Worm (Caenorhabditis elegans): Measurements from ENCODE around the gene hmg-4.

hmg-4 gene

ce11 chrIII:7369394-7370024, 11.9 kb downstream of the hmg-4 start (continued):
- TF ChIP-seq nhr-102 (tag; optimal IDR thresholded peaks at IDR 0.05) (peak; percentile 68), zfp-3 (GFP tag; conservative IDR thresholded peaks at IDR 0.05) (peak; percentile 70; the same call in 1 of the 2 replicates), lin-13 (GFP tag; optimal IDR thresholded peaks at IDR 0.05) (no peak), D1046.2 (GFP tag; IDR thresholded peaks at IDR 0.05) (peak; percentile 85), duxl-1 (tag; optimal IDR thresholded peaks at IDR 0.05; ENCODE audit: poor library complexity) (peak; percentile 47), nhr-111 (GFP tag; optimal IDR thresholded peaks at IDR 0.05) (no peak), madf-5 (GFP tag; IDR thresholded peaks at IDR 0.05) (no peak), dve-1 (tag; optimal IDR thresholded peaks at IDR 0.05; ENCODE audit: insufficient read depth) (peak; percentile 1), lim-7 (GFP tag; IDR thresholded peaks at IDR 0.05) (no peak), php-3 (GFP tag; IDR thresholded peaks at IDR 0.05) (no peak), T26A8.4 (GFP tag; IDR thresholded peaks at IDR 0.05) (peak; percentile 81; the same call in 1 of the 2 replicates), aha-1 (tag) (peak; percentile 53), mes-2 (tag; optimal IDR thresholded peaks at IDR 0.05; ENCODE audit: poor library complexity, severe bottlenecking) (no peak), nhr-48 (tag; optimal IDR thresholded peaks at IDR 0.05) (peak; percentile 38), lin-29 (GFP tag; IDR thresholded peaks at IDR 0.05) (no peak), hlh-30 (tag; optimal IDR thresholded peaks at IDR 0.05; ENCODE audit: insufficient read depth) (no peak), sdz-12 (GFP tag; optimal IDR thresholded peaks at IDR 0.05) (peak; percentile 83), Y75B8A.6 (GFP tag; IDR thresholded peaks at IDR 0.05) (0 out of 2 replicates have a peak, but pooled peaks have one; percentile 51), T20F7.1 (GFP tag; optimal IDR thresholded peaks at IDR 0.05) (no peak), ceh-28 (tag; optimal IDR thresholded peaks at IDR 0.05) (no peak)

DNA sequence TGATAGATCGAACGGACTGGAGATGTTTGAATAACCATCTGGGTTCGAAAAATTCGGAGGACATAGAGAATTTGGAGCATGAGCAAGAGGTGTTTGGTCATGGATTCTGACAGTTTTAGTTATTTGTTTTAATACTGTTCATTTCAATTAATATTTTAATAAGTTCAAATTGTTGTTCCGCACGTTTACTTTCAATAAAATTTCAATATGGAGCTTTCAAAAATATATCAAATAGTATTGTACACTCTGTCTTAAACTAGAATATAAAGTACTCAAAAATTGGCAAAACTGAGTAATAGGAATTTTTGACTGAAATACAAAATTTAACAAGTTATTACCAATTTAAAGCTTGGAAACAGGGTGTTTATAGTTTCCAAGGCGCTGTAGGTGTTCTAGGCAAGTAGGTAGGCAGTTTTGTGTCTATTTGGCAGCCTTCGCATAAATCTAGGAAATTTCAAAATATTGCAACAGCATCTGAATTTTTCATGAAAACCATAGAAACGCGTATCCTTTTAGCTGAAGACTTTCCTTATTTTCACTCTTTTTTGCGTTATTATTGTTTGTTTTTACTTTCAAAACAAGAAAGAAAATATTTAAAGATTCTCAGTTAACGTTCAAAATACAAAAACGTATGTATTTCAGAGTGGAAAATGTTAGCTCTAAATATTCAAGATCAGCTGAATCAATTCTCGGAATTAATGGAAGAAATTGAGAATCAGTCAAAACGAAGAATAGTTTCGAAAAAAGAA, 14.2 kb downstream of the hmg-4 start, which contains the start of the genes T20B12.5 and T20B12.4:
Gene T20B12.5 (minus strand): TSS at position 101 of the 749 bp plus-strand sequence.
Gene T20B12.4 (plus strand): TSS at position 699 of the 749 bp plus-strand sequence.
- no peak for TF ChIP-seq mdl-1 (tag; optimal IDR thresholded peaks at IDR 0.05)
- TF ChIP-seq gei-8 (GFP tag; optimal IDR thresholded peaks at IDR 0.05) = no peak
- TF ChIP-seq fkh-10 (GFP tag; optimal IDR thresholded peaks at IDR 0.05) = no peak
- TF ChIP-seq zip-11 (GFP tag; IDR thresholded peaks at IDR 0.05) = no peak
- TF ChIP-seq Y5F2A.4 (GFP tag; optimal IDR thresholded peaks at IDR 0.05) = no peak
- TF ChIP-seq hlh-30 (tag; optimal IDR thresholded peaks at IDR 0.05; ENCODE audit: insufficient read depth) = no peak
- no peak for TF ChIP-seq ceh-62 (tag; optimal IDR thresholded peaks at IDR 0.05)
- no peak for TF ChIP-seq cey-2 (tag; optimal IDR thresholded peaks at IDR 0.05; ENCODE audit: borderline replicate concordance, insufficient read depth)
- no peak for TF ChIP-seq ztf-7 (tag; optimal IDR thresholded peaks at IDR 0.05)
- TF ChIP-seq lin-29 (GFP tag; IDR thresholded peaks at IDR 0.05) = no peak
- TF ChIP-seq daf-19 (GFP tag; conservative IDR thresholded peaks at IDR 0.05) = no peak
- TF ChIP-seq unc-62 (GFP tag; optimal IDR thresholded peaks at IDR 0.05 in 1 of 2) = no peak
- TF ChIP-seq unc-62 (tag; optimal IDR thresholded peaks at IDR 0.05) = no peak
- TF ChIP-seq attf-4 (tag; optimal IDR thresholded peaks at IDR 0.05) = no peak

- TF ChIP-seq php-3 (GFP tag; IDR thresholded peaks at IDR 0.05) = no peak
- peak; percentile 84 for TF ChIP-seq aha-1 (tag)
These were observed 15.8 kb downstream of the hmg-4 start, which contains the start of gene F08F8.11 for ce11 chrIII:7365602-7366001. TSS of gene F08F8.11 (plus strand) at chrIII:7365902.

- no peak for TF ChIP-seq sdz-12 (GFP tag; optimal IDR thresholded peaks at IDR 0.05)
- peak in 1 of 2 experiments; percentile 40 for TF ChIP-seq lsy-2 (tag; optimal IDR thresholded peaks at IDR 0.05)
- no peak for TF ChIP-seq zag-1 (tag; optimal IDR thresholded peaks at IDR 0.05)
- 0 out of 2 replicates have a peak, but pooled peaks have one; percentile 30 for TF ChIP-seq arid-1 (GFP tag; conservative IDR thresholded peaks at IDR 0.05)
- TF ChIP-seq T20F7.1 (GFP tag; optimal IDR thresholded peaks at IDR 0.05) = no peak
- no peak for TF ChIP-seq attf-4 (tag; optimal IDR thresholded peaks at IDR 0.05)
- TF ChIP-seq F26F4.8 (GFP tag; conservative IDR thresholded peaks at IDR 0.05) = no peak
- TF ChIP-seq nhr-6 (tag; optimal IDR thresholded peaks at IDR 0.05) = no peak
- TF ChIP-seq dpl-1 (GFP tag; optimal IDR thresholded peaks at IDR 0.05) = peak; percentile 73
- TF ChIP-seq F10B5.3 (tag; optimal IDR thresholded peaks at IDR 0.05) = no peak
- no peak for TF ChIP-seq unc-39 (tag; optimal IDR thresholded peaks at IDR 0.05)
- TF ChIP-seq nhr-41 (GFP tag; IDR thresholded peaks at IDR 0.05) = no peak
- no peak for TF ChIP-seq hmg-1.1 (GFP tag; IDR thresholded peaks at IDR 0.05)
- TF ChIP-seq mes-2 (tag; optimal IDR thresholded peaks at IDR 0.05; ENCODE audit: poor library complexity, severe bottlenecking) = peak; percentile 86
These were observed 22.3 kb downstream of the hmg-4 start, which contains the start of the genes eco-1 and hmgr-1 for ce11 chrIII:7359037-7359548. TSS of gene eco-1 (minus strand) at chrIII:7359095. TSS of gene hmgr-1 (plus strand) at chrIII:7359498.

Measured in whole organism, L4 larva.